Worm (Caenorhabditis elegans) whole organism, L3 larva: Measurements from ENCODE around the gene clc-4.

Experiments
- ceh-28 ChIP-seq: fragments of 150-350 bp; optimal IDR thresholded peaks from 2 replicates; lab custom pipeline; 2014; ENCODE audit warnings: missing biosample characterization, missing genetic modification reagents, missing genetic modification characterization
- ceh-9 ChIP-seq: sonication (generic microtip); optimal IDR thresholded peaks from 2 replicates; lab custom pipeline; 2018; ENCODE audit warnings: missing biosample characterization, missing genetic modification characterization
- egl-27 ChIP-seq: sonication (generic microtip); optimal IDR thresholded peaks from 4 replicates; lab custom pipeline; 2017; ENCODE audit warnings: missing biosample characterization, missing genetic modification reagents, missing genetic modification characterization
- elt-1 ChIP-seq: fragments of 150-350 bp; optimal IDR thresholded peaks from 2 replicates; lab custom pipeline; 2014; ENCODE audit warnings: missing biosample characterization, missing genetic modification characterization
- jun-1 ChIP-seq: fragments of 150-350 bp; optimal IDR thresholded peaks from 2 replicates; lab custom pipeline; 2014; ENCODE audit warnings: missing biosample characterization, missing genetic modification reagents, missing genetic modification characterization
- mdl-1 ChIP-seq: fragments of 150-350 bp; optimal IDR thresholded peaks from 2 replicates; lab custom pipeline; 2014; ENCODE audit warnings: missing biosample characterization, missing genetic modification characterization
- nhr-12 ChIP-seq: fragments of 150-350 bp; optimal IDR thresholded peaks from 2 replicates; lab custom pipeline; 2014; ENCODE audit warnings: missing biosample characterization, missing genetic modification characterization
- nhr-23 ChIP-seq: fragments of 150-350 bp; optimal IDR thresholded peaks from 2 replicates; lab custom pipeline; 2014; ENCODE audit warnings: missing biosample characterization, missing genetic modification reagents, missing genetic modification characterization
- nhr-67 ChIP-seq: fragments of 150-350 bp; optimal IDR thresholded peaks from 2 replicates; lab custom pipeline; 2014; ENCODE audit warnings: missing biosample characterization, missing genetic modification characterization
- pha-4 ChIP-seq: fragments of 150-350 bp; optimal IDR thresholded peaks from 2 replicates; lab custom pipeline; 2014; ENCODE audit warnings: missing biosample characterization, missing genetic modification reagents, missing genetic modification characterization
- skn-1 ChIP-seq: fragments of 150-350 bp; optimal IDR thresholded peaks from 2 replicates; lab custom pipeline; 2014; ENCODE audit warnings: missing biosample characterization, missing genetic modification characterization
- snpc-4 ChIP-seq: fragments of 150-350 bp; optimal IDR thresholded peaks from 2 replicates; lab custom pipeline; 2014; ENCODE audit warnings: missing biosample characterization, missing genetic modification characterization
- ztf-11 ChIP-seq: fragments of 150-350 bp; optimal IDR thresholded peaks from 2 replicates; lab custom pipeline; 2014; ENCODE audit warnings: missing biosample characterization, missing genetic modification characterization

DNA sequence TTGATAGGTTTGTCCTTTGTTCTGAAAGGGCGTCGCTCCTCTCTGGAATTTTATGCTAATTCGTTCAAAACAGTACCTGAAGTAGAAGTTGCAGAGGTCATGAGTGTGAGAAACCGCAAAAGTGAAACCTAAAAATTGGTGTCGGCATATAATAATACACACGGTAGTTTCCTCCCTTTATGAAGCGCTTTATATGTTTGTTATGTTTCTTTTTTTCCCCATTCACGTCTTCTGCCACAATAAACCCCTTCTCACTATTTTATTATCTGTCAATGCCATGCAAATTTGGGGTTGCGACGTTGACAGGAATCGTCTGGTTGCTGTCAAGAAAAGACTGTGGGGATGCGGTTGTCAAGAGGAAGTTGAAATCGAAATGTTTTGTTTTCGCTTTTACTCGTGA is 8.7 kb upstream of the clc-4 start, which contains the start of gene vap-2:
- TF ChIP-seq snpc-4 (no peak), nhr-12 (tag; lab: Kevin White, UChicago) (no peak), mdl-1 (no peak), ceh-9 (tag; lab: Kevin White, UChicago) (no peak), ceh-28 (no peak), ztf-11 (tag; lab: Kevin White, UChicago) (no peak), nhr-23 (tag; lab: Kevin White, UChicago) (no peak), skn-1 (no peak), jun-1 (tag; lab: Kevin White, UChicago) (no peak), egl-27 (tag; lab: Kevin White, UChicago) (no peak), elt-1 (no peak), nhr-67 (tag; lab: Kevin White, UChicago) (no peak), pha-4 (tag; lab: Kevin White, UChicago) (no peak)
